Fruit fly (Drosophila melanogaster) whole organism, embryonic: ENCODE results near the gene fry.

Source experiments
- Bteb2 ChIP-seq: fragments of 200-800 bp; sonication (Bioruptor generic); optimal IDR thresholded peaks from 2 replicates; lab custom pipeline; 2016; ENCODE audit warnings: missing biosample characterization, missing genetic modification characterization
- CG11247 ChIP-seq: fragments of 200-800 bp; sonication (Bioruptor generic); IDR thresholded peaks from 2 replicates; pipeline ENCODE4 v1.3.6; 2022; ENCODE audit warnings: missing biosample characterization, missing genetic modification characterization
- CG12219 ChIP-seq: fragments of 200-800 bp; sonication (Bioruptor generic); optimal IDR thresholded peaks from 3 replicates; lab custom pipeline; 2018; ENCODE audit warnings: missing biosample characterization, mild to moderate bottlenecking, missing genetic modification characterization
- CG13287 ChIP-seq: fragments of 200-800 bp; sonication (Bioruptor generic); IDR thresholded peaks from 2 replicates; pipeline ENCODE4 v1.3.6; 2022; ENCODE audit warnings: missing biosample characterization, missing genetic modification characterization; ENCODE audit not compliant: partially characterized antibody
- CG14441 ChIP-seq: fragments of 200-800 bp; sonication (Bioruptor generic); IDR thresholded peaks from 2 replicates; pipeline ENCODE4 v1.3.6; 2022; ENCODE audit warnings: missing biosample characterization, missing genetic modification characterization
- CG17568 ChIP-seq: fragments of 200-800 bp; sonication (Bioruptor generic); optimal IDR thresholded peaks from 2 replicates; lab custom pipeline; 2018; ENCODE audit warnings: missing biosample characterization, mild to moderate bottlenecking, missing genetic modification characterization, moderate library complexity
- CG17612 ChIP-seq: fragments of 200-800 bp; sonication (Bioruptor generic); IDR thresholded peaks from 2 replicates; pipeline ENCODE4 v1.3.6; 2022; ENCODE audit warnings: missing biosample characterization, missing genetic modification characterization
- CG18619 ChIP-seq: fragments of 200-800 bp; sonication (Bioruptor generic); optimal IDR thresholded peaks from 3 replicates; lab custom pipeline; 2017; ENCODE audit warnings: missing biosample characterization, mild to moderate bottlenecking, missing genetic modification characterization
- CG3065 ChIP-seq: fragments of 200-800 bp; sonication (Bioruptor generic); optimal IDR thresholded peaks from 2 replicates; lab custom pipeline; 2016; ENCODE audit warnings: missing biosample characterization, missing genetic modification characterization
- CG31224 ChIP-seq: fragments of 200-800 bp; sonication (Bioruptor generic); IDR thresholded peaks from 2 replicates; pipeline ENCODE4 v1.3.6; 2022; ENCODE audit warnings: missing biosample characterization, missing genetic modification characterization
- CG3726 ChIP-seq: fragments of 200-800 bp; sonication (Bioruptor generic); IDR thresholded peaks from 3 replicates; pipeline ENCODE4, ENCODE4 v1.3.6; 2022; ENCODE audit warnings: missing biosample characterization, missing genetic modification characterization
- CG4328 ChIP-seq: fragments of 200-800 bp; sonication (Bioruptor generic); optimal IDR thresholded peaks from 3 replicates; lab custom pipeline; 2017; ENCODE audit warnings: missing biosample characterization, missing genetic modification reagents, missing genetic modification characterization
- CG4424 ChIP-seq: fragments of 200-800 bp; sonication (Bioruptor generic); optimal IDR thresholded peaks from 3 replicates; lab custom pipeline; 2016; ENCODE audit warnings: missing biosample characterization, missing genetic modification characterization
- CG6654 ChIP-seq: fragments of 200-800 bp; sonication (Bioruptor generic); optimal IDR thresholded peaks from 2 replicates; lab custom pipeline; 2017; ENCODE audit warnings: missing biosample characterization, mild to moderate bottlenecking, missing genetic modification characterization
- CG7963 ChIP-seq: fragments of 200-800 bp; sonication (Bioruptor generic); IDR thresholded peaks from 3 replicates; pipeline ENCODE4 v1.3.6; 2022; ENCODE audit warnings: missing biosample characterization, missing genetic modification characterization; ENCODE audit not compliant: partially characterized antibody
- CG8290 ChIP-seq, 3 experiments: fragments of 200-800 bp; sonication (Bioruptor generic); optimal IDR thresholded peaks; 2 replicates each; lab custom pipeline; 2016 to 2019; ENCODE audit warnings: missing biosample characterization in 3 of 3, missing genetic modification characterization in 3 of 3, mild to moderate bottlenecking in 2 of 3, moderate library complexity in 1 of 3
- CG9609 ChIP-seq: fragments of 200-800 bp; sonication (Bioruptor generic); optimal IDR thresholded peaks from 3 replicates; lab custom pipeline; 2016; ENCODE audit warnings: missing biosample characterization, missing genetic modification characterization
- CHES-1-like ChIP-seq: fragments of 200-800 bp; sonication (Bioruptor generic); optimal IDR thresholded peaks from 2 replicates; lab custom pipeline; 2016; ENCODE audit warnings: missing biosample characterization, missing genetic modification characterization
- CTCF ChIP-seq: fragments of 200-800 bp; sonication (Bioruptor generic); optimal IDR thresholded peaks from 2 replicates; lab custom pipeline; 2017; ENCODE audit warnings: missing biosample characterization, mild to moderate bottlenecking, missing genetic modification characterization, moderate library complexity
- Deaf1 ChIP-seq: fragments of 200-800 bp; optimal IDR thresholded peaks from 3 replicates; lab custom pipeline; 2019; ENCODE audit warnings: missing biosample characterization, mild to moderate bottlenecking, missing genetic modification characterization, moderate library complexity
- Dfd ChIP-seq, 2 experiments: fragments of >200 bp; optimal IDR thresholded peaks; 2 replicates each; lab custom pipeline; 2017; ENCODE audit warnings: missing biosample characterization in 2 of 2, missing genetic modification characterization in 2 of 2
- Fer2 ChIP-seq: fragments of 200-800 bp; sonication (Bioruptor generic); optimal IDR thresholded peaks from 2 replicates; lab custom pipeline; 2018; ENCODE audit warnings: missing biosample characterization, mild to moderate bottlenecking, missing genetic modification characterization, moderate library complexity
- Hand ChIP-seq: fragments of 200-800 bp; sonication (Bioruptor generic); optimal IDR thresholded peaks from 2 replicates; lab custom pipeline; 2017; ENCODE audit warnings: mild to moderate bottlenecking, missing biosample characterization, missing genetic modification reagents, missing genetic modification characterization
- Hr51 ChIP-seq, 2 experiments: fragments of 200-800 bp; sonication (Bioruptor generic); optimal IDR thresholded peaks; 2 replicates in 1 of 2; 3 replicates in 1 of 2; lab custom pipeline; 2016 to 2018; ENCODE audit warnings: missing biosample characterization in 2 of 2, missing genetic modification characterization in 2 of 2, mild to moderate bottlenecking in 1 of 2, moderate library complexity in 1 of 2
- MTF-1 ChIP-seq: fragments of 200-800 bp; sonication (Bioruptor generic); optimal IDR thresholded peaks from 2 replicates; lab custom pipeline; 2018; ENCODE audit warnings: missing biosample characterization, mild to moderate bottlenecking, missing genetic modification characterization, borderline replicate concordance
- Med ChIP-seq: fragments of 200-800 bp; sonication (Bioruptor generic); peaks from one replicate; lab custom pipeline; 2016; ENCODE audit warnings: missing biosample characterization, missing genetic modification characterization, mild to moderate bottlenecking, inconsistent platforms, moderate library complexity
- Myb ChIP-seq: fragments of 200-800 bp; sonication (Bioruptor generic); optimal IDR thresholded peaks from 2 replicates; lab custom pipeline; 2016; ENCODE audit warnings: missing biosample characterization, missing genetic modification characterization
- NK7.1 ChIP-seq: fragments of 200-800 bp; sonication (Bioruptor generic); optimal IDR thresholded peaks from 3 replicates; lab custom pipeline; 2016; ENCODE audit warnings: missing biosample characterization, missing genetic modification characterization
- Vsx1 ChIP-seq: fragments of 200-800 bp; sonication (Bioruptor generic); optimal IDR thresholded peaks from 2 replicates; lab custom pipeline; 2017; ENCODE audit warnings: missing biosample characterization, mild to moderate bottlenecking, missing genetic modification characterization, missing genetic modification reagents
- abd-A ChIP-seq: fragments of 200-800 bp; sonication (Bioruptor generic); optimal IDR thresholded peaks from 3 replicates; lab custom pipeline; 2019; ENCODE audit warnings: missing biosample characterization, mild to moderate bottlenecking, missing genetic modification characterization, moderate library complexity
- ac ChIP-seq: fragments of 200-800 bp; sonication (Bioruptor generic); optimal IDR thresholded peaks from 3 replicates; lab custom pipeline; 2017; ENCODE audit warnings: missing biosample characterization, mild to moderate bottlenecking, missing genetic modification characterization
- bigmax ChIP-seq: fragments of 200-800 bp; sonication (Bioruptor generic); optimal IDR thresholded peaks from 2 replicates; lab custom pipeline; 2018; ENCODE audit warnings: missing biosample characterization, mild to moderate bottlenecking, missing genetic modification characterization
- br ChIP-seq: fragments of >200 bp; optimal IDR thresholded peaks from 2 replicates; lab custom pipeline; 2017
- ci ChIP-seq: fragments of 200-800 bp; sonication (Bioruptor generic); IDR thresholded peaks from 3 replicates; pipeline ENCODE4 v1.3.6; 2022; ENCODE audit warnings: missing biosample characterization, missing genetic modification characterization
- cwo ChIP-seq: fragments of 200-800 bp; sonication (Bioruptor generic); optimal IDR thresholded peaks from 3 replicates; lab custom pipeline; 2017; ENCODE audit warnings: missing biosample characterization, missing genetic modification characterization, mild to moderate bottlenecking, moderate library complexity, missing genetic modification reagents
- gcm ChIP-seq: fragments of 200-800 bp; sonication (Bioruptor generic); optimal IDR thresholded peaks from 2 replicates; lab custom pipeline; 2019; ENCODE audit warnings: missing biosample characterization, mild to moderate bottlenecking, missing genetic modification characterization, moderate library complexity
- gem ChIP-seq: fragments of 200-800 bp; sonication (Bioruptor generic); optimal IDR thresholded peaks from 2 replicates; lab custom pipeline; 2019; ENCODE audit warnings: missing biosample characterization, mild to moderate bottlenecking, missing genetic modification characterization, moderate library complexity
- gfzf ChIP-seq: fragments of 200-800 bp; sonication (Bioruptor generic); optimal IDR thresholded peaks from 2 replicates; lab custom pipeline; 2016; ENCODE audit warnings: missing biosample characterization, mild to moderate bottlenecking, missing genetic modification characterization, moderate library complexity
- hbn ChIP-seq: fragments of 200-800 bp; sonication (Bioruptor generic); IDR thresholded peaks from 2 replicates; pipeline ENCODE4 v1.3.6; 2022; ENCODE audit warnings: missing biosample characterization, missing genetic modification characterization; ENCODE audit not compliant: partially characterized antibody
- pzg ChIP-seq: fragments of 200-800 bp; sonication (Bioruptor generic); optimal IDR thresholded peaks from 3 replicates; lab custom pipeline; 2018; ENCODE audit warnings: missing biosample characterization, mild to moderate bottlenecking, missing genetic modification characterization, moderate library complexity
- schlank ChIP-seq: fragments of 200-800 bp; sonication (Bioruptor generic); optimal IDR thresholded peaks from 2 replicates; lab custom pipeline; 2018; ENCODE audit warnings: missing biosample characterization, mild to moderate bottlenecking, missing genetic modification characterization
- sim ChIP-seq: fragments of 200-800 bp; sonication (Bioruptor generic); IDR thresholded peaks from 2 replicates; pipeline ENCODE4 v1.3.6; 2022; ENCODE audit warnings: missing biosample characterization, missing genetic modification characterization
- vnd ChIP-seq: fragments of 200-800 bp; sonication (Bioruptor generic); IDR thresholded peaks from 3 replicates; pipeline ENCODE4 v1.3.6; 2022; ENCODE audit warnings: missing biosample characterization, missing genetic modification characterization; ENCODE audit not compliant: partially characterized antibody

Gene fry

dm6 chr3L:9624014-9624413 lies 54.9 kb downstream of the fry start, which contains the start of gene CG3335 (continued):
- TF ChIP-seq Dfd (GFP tag; optimal IDR thresholded peaks at IDR 0.05; lab: Kevin White, UChicago) (no peak), CG7963 (GFP tag; lab: Robert Waterston, UW) (0 out of 3 replicates have a peak, but pooled peaks have one; percentile 45), CG11247 (GFP tag; lab: Robert Waterston, UW) (no peak), Fer2 (tag; lab: Kevin White, UChicago) (no peak), vnd (GFP tag; lab: Robert Waterston, UW) (peak; percentile 66), ci (GFP tag; lab: Robert Waterston, UW) (no peak), CG31224 (GFP tag; lab: Robert Waterston, UW) (no peak), Hr51 (GFP tag; optimal IDR thresholded peaks at IDR 0.05; lab: Kevin White, UChicago) (no peak), gfzf (GFP tag; lab: Kevin White, UChicago) (peak; percentile 7), CG13287 (GFP tag; lab: Robert Waterston, UW) (peak; percentile 87), Bteb2 (GFP tag; lab: Kevin White, UChicago) (no peak), CG14441 (GFP tag; lab: Robert Waterston, UW) (no peak), br (lab: Kevin White, UChicago) (no peak), schlank (tag; lab: Kevin White, UChicago) (no peak), NK7.1 (GFP tag; lab: Kevin White, UChicago) (no peak), CG18619 (no peak), abd-A (no peak), CHES-1-like (GFP tag; lab: Kevin White, UChicago) (peak; percentile 14), Hand (GFP tag; lab: Kevin White, UChicago) (no peak), CG3065 (no peak), CG17568 (no peak), gcm (no peak), gem (tag; lab: Kevin White, UChicago) (no peak), pzg (GFP tag; lab: Kevin White, UChicago) (peak; percentile 37), CG4328 (GFP tag; lab: Kevin White, UChicago) (no peak), bigmax (GFP tag; lab: Kevin White, UChicago) (no peak), cwo (peak; percentile 71), sim (GFP tag; lab: Robert Waterston, UW) (no peak), CG6654 (GFP tag; lab: Kevin White, UChicago) (no peak), hbn (GFP tag; lab: Robert Waterston, UW) (peak; percentile 78), CG17612 (GFP tag; lab: Robert Waterston, UW) (no peak), ac (no peak), CG9609 (GFP tag; lab: Kevin White, UChicago) (no peak), Med (GFP tag; lab: Kevin White, UChicago) (no peak), CG3726 (GFP tag; lab: Robert Waterston, UW) (no peak), CG4424 (GFP tag; lab: Kevin White, UChicago) (no peak), Myb (peak; percentile 38), CTCF (peak; percentile 34), CG12219 (GFP tag; lab: Kevin White, UChicago) (no peak), MTF-1 (GFP tag; lab: Kevin White, UChicago) (no peak), Deaf1 (tag; lab: Kevin White, UChicago) (no peak), CG8290 (GFP tag; optimal IDR thresholded peaks at IDR 0.05; lab: Kevin White, UChicago) (no peak), CG8290 (tag; optimal IDR thresholded peaks at IDR 0.05; lab: Kevin White, UChicago) (no peak), Vsx1 (GFP tag; lab: Kevin White, UChicago) (no peak)
